Worm (Caenorhabditis elegans) whole organism, early embryonic: Measurements from ENCODE around the gene duo-1.

Experiments
- F13C5.2 ChIP-seq: sonication (generic microtip); optimal IDR thresholded peaks from 2 replicates; lab custom pipeline; 2017; ENCODE audit warnings: mild to moderate bottlenecking, missing genetic modification characterization, inconsistent platforms, missing compliant biosample characterization
- ceh-13 ChIP-seq: fragments of 200-800 bp; sonication (Bioruptor generic); optimal IDR thresholded peaks from 2 replicates; lab custom pipeline; 2018; ENCODE audit warnings: mild to moderate bottlenecking, missing genetic modification characterization, missing compliant biosample characterization
- ets-7 ChIP-seq: sonication (generic microtip); optimal IDR thresholded peaks from 2 replicates; lab custom pipeline; 2016; ENCODE audit warnings: missing genotype, missing genetic modification characterization, missing compliant biosample characterization
- flt-1 ChIP-seq: fragments of 200-800 bp; sonication (Bioruptor generic); IDR thresholded peaks from 2 replicates; pipeline ENCODE4 v1.3.6; 2022; ENCODE audit warnings: missing genetic modification characterization, missing compliant biosample characterization
- hmg-4 ChIP-seq: fragments of 200-800 bp; sonication (Bioruptor generic); optimal IDR thresholded peaks from 2 replicates; lab custom pipeline; 2018; ENCODE audit warnings: mild to moderate bottlenecking, missing genetic modification characterization, missing compliant biosample characterization
- pes-1 ChIP-seq: fragments of 200-800 bp; sonication (Bioruptor generic); IDR thresholded peaks from 2 replicates; pipeline ENCODE4 v1.3.6; 2022; ENCODE audit warnings: missing genetic modification reagents, missing genetic modification characterization, missing compliant biosample characterization
- scrt-1 ChIP-seq: fragments of 200-800 bp; sonication (Bioruptor generic); IDR thresholded peaks from 2 replicates; pipeline ENCODE4 v1.3.6; 2022; ENCODE audit warnings: missing genetic modification characterization, missing compliant biosample characterization
- tbx-11 ChIP-seq: fragments of 200-800 bp; sonication (Bioruptor generic); IDR thresholded peaks from 2 replicates; pipeline ENCODE4 v1.3.6; 2022; ENCODE audit warnings: missing genetic modification characterization, missing compliant biosample characterization
- tra-4 ChIP-seq: sonication (generic microtip); optimal IDR thresholded peaks from 2 replicates; lab custom pipeline; 2017; ENCODE audit warnings: missing genetic modification characterization, missing compliant biosample characterization

- TF ChIP-seq tbx-11 (GFP tag; lab: Robert Waterston, UW) (no peak), ets-7 (tag; lab: Kevin White, UChicago) (no peak), pes-1 (GFP tag; lab: Robert Waterston, UW) (no peak), ceh-13 (GFP tag; lab: Kevin White, UChicago) (no peak), flt-1 (GFP tag; lab: Robert Waterston, UW) (no peak), hmg-4 (GFP tag; lab: Kevin White, UChicago) (no peak), scrt-1 (no peak), F13C5.2 (tag; lab: Kevin White, UChicago) (no peak), tra-4 (tag; lab: Kevin White, UChicago) (no peak)
These were observed 36.6 kb upstream of the duo-1 start, which contains the start of gene C55A6.4 for ce11 chrV:11517789-11518188.
